Worm (Caenorhabditis elegans): ENCODE results near the gene egl-43.
A peak's percentile ranks its signal among the peaks of the same experiment; 100 is the strongest.

- peak in 5 of 6 experiments; percentile 0 to 80 (median 42) for TF ChIP-seq elt-3 (tag; optimal IDR thresholded peaks at IDR 0.05)
- no peak for TF ChIP-seq snpc-4 (tag; optimal IDR thresholded peaks at IDR 0.05)
- TF ChIP-seq tbx-2 (tag; optimal IDR thresholded peaks at IDR 0.05), result no peak
- no peak for TF ChIP-seq skn-1 (tag; optimal IDR thresholded peaks at IDR 0.05)
- TF ChIP-seq hlh-4 (tag; optimal IDR thresholded peaks at IDR 0.05), result no peak
- no peak for TF ChIP-seq lin-39 (tag; optimal IDR thresholded peaks at IDR 0.05)
- no peak for TF ChIP-seq aly-2 (tag; optimal IDR thresholded peaks at IDR 0.05)
- no peak for TF ChIP-seq nhr-12 (tag; optimal IDR thresholded peaks at IDR 0.05)
- TF ChIP-seq jun-1 (tag; optimal IDR thresholded peaks at IDR 0.05), result no peak
- peak; percentile 23 for TF ChIP-seq snu-23 (GFP tag; optimal IDR thresholded peaks at IDR 0.05)
- no peak for TF ChIP-seq dpl-1 (GFP tag; optimal IDR thresholded peaks at IDR 0.05)
- no peak for TF ChIP-seq lin-35 (GFP tag; optimal IDR thresholded peaks at IDR 0.05)
- TF ChIP-seq ces-1 (GFP tag; optimal IDR thresholded peaks at IDR 0.05), result no peak
- TF ChIP-seq rnt-1 (tag; optimal IDR thresholded peaks at IDR 0.05), result no peak
Measured at ce11 chrII:10010914-10011313, 55.9 kb downstream of the egl-43 start.
